Fruit fly (Drosophila melanogaster): ENCODE results near the gene Prosalpha4T1.

Prosalpha4T1 gene

DNA sequence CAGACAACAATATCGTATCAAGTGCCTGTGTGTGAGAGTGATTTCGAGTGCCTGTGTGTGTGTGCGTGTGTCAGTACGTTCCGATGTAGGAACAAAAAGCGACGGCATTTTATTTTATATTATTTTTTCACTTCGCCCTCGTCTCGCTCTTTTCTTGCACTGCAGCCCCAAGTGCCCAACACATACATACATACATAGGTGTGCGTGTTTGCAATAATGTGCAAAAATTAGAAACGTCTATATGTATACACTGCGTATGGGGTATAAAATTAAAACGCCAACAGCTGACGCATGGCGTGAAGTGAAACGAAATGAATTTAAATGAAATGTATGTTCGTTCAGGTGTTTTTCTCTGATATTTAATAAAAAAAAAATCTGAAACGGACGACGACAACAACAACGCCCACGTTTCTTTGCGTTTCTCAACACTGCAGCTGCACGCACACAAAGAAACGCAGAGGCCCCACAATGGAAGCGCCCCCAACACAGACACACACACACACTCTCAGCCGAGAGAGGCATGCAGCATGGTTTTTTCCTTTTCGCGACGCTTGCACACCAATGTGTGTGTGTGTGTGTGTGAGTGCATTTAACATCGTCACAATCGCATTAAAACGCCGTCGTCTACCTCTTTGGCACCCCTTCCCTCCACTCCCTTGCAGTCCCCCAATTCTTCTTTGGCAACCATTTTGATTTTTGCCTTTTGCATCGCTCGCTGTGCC, 35.0 kb upstream of the Prosalpha4T1 start (continued):
- TF ChIP-seq esn (GFP tag; optimal IDR thresholded peaks at IDR 0.05) = peak; percentile 71
- peak; percentile 38 for TF ChIP-seq CG8319 (GFP tag; optimal IDR thresholded peaks at IDR 0.05)
- TF ChIP-seq CG3032 (tag; optimal IDR thresholded peaks at IDR 0.05) = peak; percentile 26
- TF ChIP-seq OdsH (GFP tag; optimal IDR thresholded peaks at IDR 0.05) = peak; percentile 59
- no peak for TF ChIP-seq fd85E (GFP tag; optimal IDR thresholded peaks at IDR 0.05)
- TF ChIP-seq Sox14 (GFP tag; optimal IDR thresholded peaks at IDR 0.05) = peak; percentile 85
- TF ChIP-seq Ets21C (GFP tag; optimal IDR thresholded peaks at IDR 0.05) = peak; percentile 48
- TF ChIP-seq dac (GFP tag; optimal IDR thresholded peaks at IDR 0.05) = peak; percentile 1
- TF ChIP-seq CG1621 (tag; optimal IDR thresholded peaks at IDR 0.05) = no peak
- TF ChIP-seq achi (GFP tag; optimal IDR thresholded peaks at IDR 0.05) = peak; percentile 62
- TF ChIP-seq vri (GFP tag; optimal IDR thresholded peaks at IDR 0.05) = peak; percentile 64
- TF ChIP-seq CG7368 (GFP tag; optimal IDR thresholded peaks at IDR 0.05) = peak; percentile 49
- TF ChIP-seq CG16779 (tag; optimal IDR thresholded peaks at IDR 0.05) = peak; percentile 38
- peak; percentile 55 for TF ChIP-seq net (GFP tag; optimal IDR thresholded peaks at IDR 0.05)
- TF ChIP-seq Hr38 (GFP tag; optimal IDR thresholded peaks at IDR 0.05) = no peak
- TF ChIP-seq CG6854 (GFP tag; optimal IDR thresholded peaks at IDR 0.05) = no peak
- peak; percentile 55 for TF ChIP-seq CG3919 (GFP tag; optimal IDR thresholded peaks at IDR 0.05)
- TF ChIP-seq Gug (GFP tag; IDR thresholded peaks at IDR 0.05) = no peak
- TF ChIP-seq CG32006 (GFP tag; optimal IDR thresholded peaks at IDR 0.05) = peak; percentile 68

DNA sequence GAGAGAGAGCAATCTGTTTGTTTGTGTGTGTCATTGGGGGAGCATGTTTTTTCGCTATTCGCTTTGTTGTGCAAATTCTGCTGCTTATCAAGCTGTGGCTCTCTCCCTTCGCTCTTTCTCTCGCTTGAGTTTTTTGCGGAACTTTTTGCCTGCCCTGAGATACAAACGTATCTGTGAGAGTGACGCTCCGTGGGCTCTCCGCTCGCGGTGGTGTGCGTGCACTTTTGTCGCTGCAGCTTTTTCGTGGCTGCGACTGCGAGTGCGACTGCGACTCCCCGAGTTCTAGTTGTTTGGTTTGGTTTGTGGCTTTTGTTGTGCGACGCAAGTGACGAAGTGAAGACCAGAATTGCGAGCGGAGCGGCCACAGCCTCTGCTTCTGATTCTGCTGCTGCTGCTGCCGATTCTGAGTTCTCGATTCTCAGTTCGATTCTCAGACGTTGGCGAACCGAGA, 33.8 kb upstream of the Prosalpha4T1 start:
- TF ChIP-seq Hr4 (GFP tag; optimal IDR thresholded peaks at IDR 0.05) = no peak
- peak; percentile 87 for TF ChIP-seq CG6163 (GFP tag; IDR thresholded peaks at IDR 0.05)
- peak; percentile 21 for TF ChIP-seq Ets96B (tag; optimal IDR thresholded peaks at IDR 0.05)
- no peak for TF ChIP-seq cyc (GFP tag; optimal IDR thresholded peaks at IDR 0.05)
- TF ChIP-seq CG6276 (GFP tag; optimal IDR thresholded peaks at IDR 0.05) = no peak
- TF ChIP-seq CG6854 (GFP tag; optimal IDR thresholded peaks at IDR 0.05) = peak; percentile 83
- TF ChIP-seq Eip78C (GFP tag) = peak; percentile 44
- peak; percentile 33 to 78 for TF ChIP-seq ss (GFP tag; optimal IDR thresholded peaks at IDR 0.05)
- TF ChIP-seq salr (GFP tag; optimal IDR thresholded peaks at IDR 0.05) = no peak
- TF ChIP-seq topi (GFP tag; optimal IDR thresholded peaks at IDR 0.05) = peak; percentile 11
- TF ChIP-seq fd59A (GFP tag; optimal IDR thresholded peaks at IDR 0.05) = no peak
- peak; percentile 93 for TF ChIP-seq fd85E (GFP tag; optimal IDR thresholded peaks at IDR 0.05)
- no peak for TF ChIP-seq CG1621 (tag; optimal IDR thresholded peaks at IDR 0.05)
- no peak for TF ChIP-seq CG31627 (GFP tag; optimal IDR thresholded peaks at IDR 0.05)
- TF ChIP-seq Sox102F (GFP tag; optimal IDR thresholded peaks at IDR 0.05) = peak; percentile 43
- peak; percentile 75; the same call in 2 of the 3 replicates for TF ChIP-seq eg (GFP tag; IDR thresholded peaks at IDR 0.05)
- no peak for TF ChIP-seq lz (GFP tag; optimal IDR thresholded peaks at IDR 0.05)
- TF ChIP-seq Hr39 (GFP tag; optimal IDR thresholded peaks at IDR 0.05) = no peak
- TF ChIP-seq CG3032 (tag; optimal IDR thresholded peaks at IDR 0.05) = no peak
- peak; percentile 57 for TF ChIP-seq dsx (GFP tag; optimal IDR thresholded peaks at IDR 0.05; ENCODE audit: poor library complexity, severe bottlenecking)
- TF ChIP-seq CG7368 (GFP tag; optimal IDR thresholded peaks at IDR 0.05) = no peak
- TF ChIP-seq fkh (GFP tag; optimal IDR thresholded peaks at IDR 0.05) = no peak
- TF ChIP-seq CG11762 (GFP tag; optimal IDR thresholded peaks at IDR 0.05; ENCODE audit: insufficient read depth) = no peak
- TF ChIP-seq OdsH (GFP tag; optimal IDR thresholded peaks at IDR 0.05) = no peak
- peak; percentile 29 for TF ChIP-seq CG9139 (GFP tag; optimal IDR thresholded peaks at IDR 0.05)
- no peak for TF ChIP-seq CG34406 (GFP tag; optimal IDR thresholded peaks at IDR 0.05)
- no peak for TF ChIP-seq Hr38 (GFP tag; optimal IDR thresholded peaks at IDR 0.05)
- no peak for TF ChIP-seq Smox (GFP tag; optimal IDR thresholded peaks at IDR 0.05)
- TF ChIP-seq vri (GFP tag; optimal IDR thresholded peaks at IDR 0.05) = peak; percentile 53
- TF ChIP-seq esn (GFP tag; optimal IDR thresholded peaks at IDR 0.05) = no peak
- no peak for TF ChIP-seq Ets21C (GFP tag; optimal IDR thresholded peaks at IDR 0.05)
- no peak for TF ChIP-seq Met (GFP tag; optimal IDR thresholded peaks at IDR 0.05)
- TF ChIP-seq CG8632 (GFP tag; optimal IDR thresholded peaks at IDR 0.05) = no peak
- no peak for TF ChIP-seq CG10669 (GFP tag; optimal IDR thresholded peaks at IDR 0.05)
- peak; percentile 45; the same call in 1 of the 2 replicates for TF ChIP-seq Gug (GFP tag; IDR thresholded peaks at IDR 0.05)
- peak; percentile 86 for TF ChIP-seq svp (GFP tag)
- TF ChIP-seq CG6792 (GFP tag; optimal IDR thresholded peaks at IDR 0.05) = no peak
- TF ChIP-seq Lpt (GFP tag; optimal IDR thresholded peaks at IDR 0.05) = no peak
- no peak for TF ChIP-seq Blimp-1 (GFP tag; optimal IDR thresholded peaks at IDR 0.05)
